Fruit fly (Drosophila melanogaster) whole organism, wandering third instar larva: ENCODE results near the gene rdx.

Experiments
- CG32264 ChIP-seq: fragments of 200-800 bp; sonication (Bioruptor generic); optimal IDR thresholded peaks from 2 replicates; lab custom pipeline; 2016; ENCODE audit warnings: missing biosample characterization, missing genetic modification characterization
- Hnf4 ChIP-seq: fragments of 200-800 bp; sonication (Bioruptor generic); optimal IDR thresholded peaks from 2 replicates; lab custom pipeline; 2016; ENCODE audit warnings: missing biosample characterization, mild to moderate bottlenecking, missing genetic modification characterization
- N ChIP-seq: fragments of >200 bp; optimal IDR thresholded peaks from 2 replicates; lab custom pipeline; 2018; ENCODE audit warnings: missing biosample characterization, missing external identifiers, missing genetic modification characterization
- OdsH ChIP-seq: fragments of 200-800 bp; sonication (Bioruptor generic); optimal IDR thresholded peaks from 2 replicates; lab custom pipeline; 2016; ENCODE audit warnings: missing biosample characterization, mild to moderate bottlenecking, missing genetic modification characterization
- Vsx2 ChIP-seq: fragments of 200-300, 225-300 bp; sonication (Bioruptor generic); optimal IDR thresholded peaks from 2 replicates; lab custom pipeline; 2018; ENCODE audit warnings: missing biosample characterization, missing genetic modification characterization; ENCODE audit not compliant: partially characterized antibody
- brk ChIP-seq: fragments of 200-800 bp; sonication (Bioruptor generic); optimal IDR thresholded peaks from 2 replicates; lab custom pipeline; 2016; ENCODE audit warnings: missing biosample characterization, mild to moderate bottlenecking, missing genetic modification characterization
- dsf ChIP-seq: sonication (Bioruptor generic); optimal IDR thresholded peaks from 2 replicates; lab custom pipeline; 2016; ENCODE audit warnings: missing biosample characterization, missing genetic modification characterization, borderline replicate concordance
- jim ChIP-seq: fragments of 175-275, 200-325 bp; sonication (Bioruptor generic); optimal IDR thresholded peaks from 2 replicates; lab custom pipeline; 2016; ENCODE audit warnings: missing biosample characterization, mild to moderate bottlenecking, missing genetic modification characterization
- lola ChIP-seq: fragments of >200 bp; optimal IDR thresholded peaks from 2 replicates; lab custom pipeline; 2017; ENCODE audit warnings: missing biosample characterization, missing genetic modification characterization
- pan ChIP-seq: fragments of >200 bp; optimal IDR thresholded peaks from 2 replicates; lab custom pipeline; 2017
- sage ChIP-seq: fragments of 200-800 bp; sonication (Bioruptor generic); optimal IDR thresholded peaks from 2 replicates; lab custom pipeline; 2016; ENCODE audit warnings: missing biosample characterization, mild to moderate bottlenecking, missing genetic modification characterization
- tai ChIP-seq: sonication (Bioruptor generic); optimal IDR thresholded peaks from 2 replicates; lab custom pipeline; 2016; ENCODE audit warnings: missing biosample characterization, missing genetic modification characterization
- usp ChIP-seq: fragments of >200 bp; optimal IDR thresholded peaks from 2 replicates; lab custom pipeline; 2017; ENCODE audit warnings: missing biosample characterization, missing genetic modification characterization

DNA sequence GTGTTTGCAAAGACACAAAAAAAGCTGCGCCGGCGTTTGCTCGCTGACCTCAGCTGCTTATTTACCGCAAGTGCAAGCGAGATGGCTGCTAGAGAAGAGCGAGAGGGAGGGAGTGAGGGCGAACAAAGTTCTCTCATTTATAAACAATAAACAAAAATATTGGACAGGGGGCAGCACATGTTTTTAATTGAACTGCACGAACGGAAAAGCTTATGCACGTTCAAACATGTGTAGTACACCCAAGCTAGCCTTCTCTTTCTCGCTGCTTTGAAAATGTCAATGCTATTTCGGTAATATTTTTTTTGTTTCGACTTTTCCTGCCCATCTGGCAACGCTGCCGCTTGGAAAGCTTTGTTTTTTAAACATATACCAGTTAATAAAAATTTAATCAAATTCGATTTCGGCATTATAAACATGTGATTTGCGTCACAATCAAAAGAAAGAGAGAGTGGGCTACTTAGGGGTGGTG, 6.9 kb downstream of the rdx start:
- TF ChIP-seq usp (GFP tag; lab: Kevin White, UChicago) (no peak), jim (GFP tag; lab: Kevin White, UChicago) (peak; percentile 3), CG32264 (no peak), Hnf4 (GFP tag; lab: Kevin White, UChicago) (peak; percentile 74), OdsH (peak; percentile 50), brk (GFP tag; lab: Kevin White, UChicago) (peak; percentile 13), Vsx2 (GFP tag; lab: Kevin White, UChicago) (no peak), tai (peak; percentile 23), lola (GFP tag; lab: Kevin White, UChicago) (no peak), N (GFP tag; lab: Kevin White, UChicago) (no peak), pan (lab: Kevin White, UChicago) (no peak), dsf (GFP tag; lab: Kevin White, UChicago) (no peak), sage (GFP tag; lab: Kevin White, UChicago) (peak; percentile 27)
